Worm (Caenorhabditis elegans) whole organism, late embryonic: Measurements from ENCODE around the gene sprr-2.

Experiments used
- C08G9.2 ChIP-seq: sonication (generic microtip); optimal IDR thresholded peaks from 2 replicates; lab custom pipeline; 2016; ENCODE audit warnings: mild to moderate bottlenecking, missing genetic modification characterization, moderate library complexity, missing compliant biosample characterization
- K02D7.2 ChIP-seq: sonication (generic microtip); optimal IDR thresholded peaks from 2 replicates; lab custom pipeline; 2017; ENCODE audit warnings: mild to moderate bottlenecking, missing genetic modification characterization, missing compliant biosample characterization
- ama-1 ChIP-seq: fragments of 150-350 bp; optimal IDR thresholded peaks from 2 replicates; lab custom pipeline; 2014
- ceh-14 ChIP-seq: sonication (generic microtip); optimal IDR thresholded peaks from 2 replicates; lab custom pipeline; 2016; ENCODE audit warnings: missing genotype, missing genetic modification characterization, missing compliant biosample characterization
- ceh-18 ChIP-seq: sonication (generic microtip); optimal IDR thresholded peaks from 2 replicates; lab custom pipeline; 2016; ENCODE audit warnings: missing genetic modification characterization, missing compliant biosample characterization
- ceh-19 ChIP-seq: fragments of 200-800 bp; sonication (Bioruptor generic); optimal IDR thresholded peaks from 2 replicates; lab custom pipeline; 2018; ENCODE audit warnings: mild to moderate bottlenecking, missing genetic modification characterization, missing compliant biosample characterization
- ceh-2 ChIP-seq: sonication (generic microtip); optimal IDR thresholded peaks from 2 replicates; lab custom pipeline; 2016; ENCODE audit warnings: missing genotype, missing genetic modification characterization, missing compliant biosample characterization
- ceh-24 ChIP-seq: sonication (generic microtip); optimal IDR thresholded peaks from 2 replicates; lab custom pipeline; 2016; ENCODE audit warnings: mild to moderate bottlenecking, missing genetic modification characterization, missing compliant biosample characterization
- ceh-30 ChIP-seq: fragments of 150-350 bp; optimal IDR thresholded peaks from 2 replicates; lab custom pipeline; 2014; ENCODE audit warnings: missing biosample characterization, missing genetic modification characterization
- ceh-34 ChIP-seq: sonication (generic microtip); optimal IDR thresholded peaks from 2 replicates; lab custom pipeline; 2016; ENCODE audit warnings: mild to moderate bottlenecking, missing genetic modification characterization, missing compliant biosample characterization
- ceh-6 ChIP-seq: fragments of 200-800 bp; sonication (Bioruptor generic); optimal IDR thresholded peaks from 2 replicates; lab custom pipeline; 2018; ENCODE audit warnings: mild to moderate bottlenecking, missing genetic modification characterization, missing compliant biosample characterization
- ceh-9 ChIP-seq: sonication (generic microtip); optimal IDR thresholded peaks from 2 replicates; lab custom pipeline; 2016; ENCODE audit warnings: mild to moderate bottlenecking, missing genetic modification characterization, inconsistent platforms, missing compliant biosample characterization
- dmd-4 ChIP-seq: sonication (generic microtip); optimal IDR thresholded peaks from 2 replicates; lab custom pipeline; 2016; ENCODE audit warnings: borderline replicate concordance, missing genetic modification characterization, missing compliant biosample characterization
- dve-1 ChIP-seq: sonication (generic microtip); optimal IDR thresholded peaks from 2 replicates; lab custom pipeline; 2017; ENCODE audit warnings: antibody characterized with exemption, mild to moderate bottlenecking, missing genetic modification characterization, missing compliant biosample characterization
- eyg-1 ChIP-seq: sonication (generic microtip); optimal IDR thresholded peaks from 2 replicates; lab custom pipeline; 2016; ENCODE audit warnings: missing genotype, missing genetic modification characterization, missing compliant biosample characterization
- fkh-10 ChIP-seq: fragments of 150-350 bp; optimal IDR thresholded peaks from 2 replicates; lab custom pipeline; 2014; ENCODE audit warnings: missing biosample characterization, missing genetic modification reagents, missing genetic modification characterization
- gmeb-2 ChIP-seq: sonication (generic microtip); optimal IDR thresholded peaks from 2 replicates; lab custom pipeline; 2016; ENCODE audit warnings: missing genetic modification characterization, inconsistent platforms, missing compliant biosample characterization
- hlh-15 ChIP-seq: sonication (generic microtip); optimal IDR thresholded peaks from 2 replicates; lab custom pipeline; 2016; ENCODE audit warnings: missing genetic modification characterization, missing compliant biosample characterization
- hlh-30 ChIP-seq: sonication (generic microtip); optimal IDR thresholded peaks from 2 replicates; lab custom pipeline; 2017; ENCODE audit warnings: antibody characterized with exemption, missing genetic modification characterization, missing compliant biosample characterization; ENCODE audit not compliant: insufficient read depth
- hlh-8 ChIP-seq: sonication (generic microtip); optimal IDR thresholded peaks from 2 replicates; lab custom pipeline; 2016; ENCODE audit warnings: missing genotype, missing genetic modification characterization, missing compliant biosample characterization
- madf-2 ChIP-seq: sonication (generic microtip); optimal IDR thresholded peaks from 2 replicates; lab custom pipeline; 2017; ENCODE audit warnings: missing genetic modification characterization, missing compliant biosample characterization
- mec-3 ChIP-seq: sonication (generic microtip); optimal IDR thresholded peaks from 2 replicates; lab custom pipeline; 2016; ENCODE audit warnings: borderline replicate concordance, missing genetic modification characterization, missing compliant biosample characterization
- nfya-1 ChIP-seq: sonication (generic microtip); optimal IDR thresholded peaks from 2 replicates; lab custom pipeline; 2017; ENCODE audit warnings: missing genetic modification characterization, mild to moderate bottlenecking, missing compliant biosample characterization, antibody characterized with exemption, moderate library complexity
- nhr-11 ChIP-seq: fragments of 150-350 bp; optimal IDR thresholded peaks from 2 replicates; lab custom pipeline; 2014; ENCODE audit warnings: missing biosample characterization, missing genetic modification characterization
- nhr-232 ChIP-seq: sonication (generic microtip); optimal IDR thresholded peaks from 2 replicates; lab custom pipeline; 2016; ENCODE audit warnings: missing genetic modification characterization, missing compliant biosample characterization
- pax-1 ChIP-seq: fragments of 150-350 bp; optimal IDR thresholded peaks from 2 replicates; lab custom pipeline; 2014; ENCODE audit warnings: missing biosample characterization, missing genetic modification characterization
- pha-2 ChIP-seq: sonication (generic microtip); optimal IDR thresholded peaks from 2 replicates; lab custom pipeline; 2017; ENCODE audit warnings: mild to moderate bottlenecking, missing genetic modification characterization, missing compliant biosample characterization
- pha-4 ChIP-seq: fragments of 150-350 bp; optimal IDR thresholded peaks from 2 replicates; lab custom pipeline; 2018; ENCODE audit warnings: missing biosample characterization, missing genetic modification reagents, missing genetic modification characterization
- pros-1 ChIP-seq: fragments of 150-350 bp; optimal IDR thresholded peaks from 2 replicates; lab custom pipeline; 2014; ENCODE audit warnings: missing biosample characterization, missing genetic modification reagents, missing genetic modification characterization
- sox-2 ChIP-seq: fragments of 200-800 bp; sonication (Bioruptor generic); IDR thresholded peaks from 2 replicates; pipeline ENCODE4 v1.3.6; 2022; ENCODE audit warnings: missing genetic modification reagents, missing genetic modification characterization, missing compliant biosample characterization
- sox-4 ChIP-seq: sonication (generic microtip); optimal IDR thresholded peaks from 2 replicates; lab custom pipeline; 2017; ENCODE audit warnings: mild to moderate bottlenecking, missing genetic modification characterization, inconsistent platforms, missing compliant biosample characterization
- syd-9 ChIP-seq: sonication (generic microtip); optimal IDR thresholded peaks from 2 replicates; lab custom pipeline; 2016; ENCODE audit warnings: mild to moderate bottlenecking, missing genetic modification characterization, moderate library complexity, missing compliant biosample characterization
- ttx-3 ChIP-seq: sonication (generic microtip); optimal IDR thresholded peaks from 2 replicates; lab custom pipeline; 2016; ENCODE audit warnings: missing genetic modification reagents, missing genetic modification characterization, missing compliant biosample characterization
- unc-3 ChIP-seq, 2 experiments: fragments of 200-800 bp in 1 of 2; sonication (Bioruptor generic) in 1 of 2; sonication (generic microtip) in 1 of 2; conservative IDR thresholded peaks in 1 of 2; optimal IDR thresholded peaks in 1 of 2; 2 replicates each; pipeline versions ENCODE4 v1.3.6 to Lab custom; 2016 to 2022; ENCODE audit warnings: missing compliant biosample characterization in 2 of 2, missing genetic modification characterization in 2 of 2, missing genetic modification reagents in 1 of 2
- unc-55 ChIP-seq: sonication (generic microtip); optimal IDR thresholded peaks from 2 replicates; lab custom pipeline; 2017; ENCODE audit warnings: missing biosample characterization, missing genetic modification reagents, missing genetic modification characterization
- unc-86 ChIP-seq: sonication (generic microtip); optimal IDR thresholded peaks from 2 replicates; lab custom pipeline; 2016; ENCODE audit warnings: missing genetic modification characterization, missing compliant biosample characterization

sprr-2 gene

ce11 chrX:14753514-14754076, 39.6 kb upstream of the sprr-2 start, which contains the start of gene sucl-1 (continued):
- TF ChIP-seq nfya-1 (peak; percentile 99), pax-1 (tag; lab: Kevin White, UChicago) (peak; percentile 6), ceh-30 (no peak), dmd-4 (no peak), ceh-34 (peak; percentile 82), nhr-232 (no peak), eyg-1 (tag; lab: Kevin White, UChicago) (no peak)
- TF ChIP-seq, all 69 proteins: peak for 23

ce11 chrX:14755847-14756246, 37.4 kb upstream of the sprr-2 start:
- TF ChIP-seq mec-3 (tag; lab: Kevin White, UChicago), result no peak
- no peak for TF ChIP-seq ttx-3
- TF ChIP-seq dve-1 (tag; lab: Kevin White, UChicago), result no peak
- no peak for TF ChIP-seq unc-3 (GFP tag; conservative IDR thresholded peaks at IDR 0.05; lab: Robert Waterston, UW)
- no peak for TF ChIP-seq unc-3 (tag; optimal IDR thresholded peaks at IDR 0.05; lab: Kevin White, UChicago)
- no peak for TF ChIP-seq gmeb-2 (tag; lab: Kevin White, UChicago)
- no peak for TF ChIP-seq sox-2 (GFP tag; lab: Robert Waterston, UW)
- TF ChIP-seq unc-55, result no peak
- TF ChIP-seq nfya-1, result no peak
- no peak for TF ChIP-seq fkh-10
- TF ChIP-seq, all 69 proteins: peak for 0

DNA sequence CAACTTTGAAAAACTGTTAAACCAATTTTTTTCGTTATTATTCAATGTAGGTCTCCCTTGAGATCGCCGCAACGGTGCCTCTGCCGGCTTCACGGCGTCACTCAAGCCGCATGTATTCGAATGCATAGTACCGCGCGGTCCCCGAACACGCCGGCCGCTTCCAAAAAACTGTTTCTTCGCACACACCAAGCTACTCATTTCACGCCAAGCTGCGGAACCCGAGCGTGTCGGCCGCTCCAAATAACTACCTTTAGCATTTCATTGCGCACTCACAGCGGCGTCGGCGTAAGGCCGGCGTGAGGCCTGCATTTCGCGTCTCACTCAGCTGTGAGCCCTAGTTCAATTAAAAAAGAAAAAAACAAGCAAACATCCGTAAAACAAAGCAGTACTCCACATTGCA, 36.6 kb upstream of the sprr-2 start:
- TF ChIP-seq C08G9.2 (peak; percentile 3), hlh-30 (tag; lab: Kevin White, UChicago) (no peak), ceh-18 (tag; lab: Kevin White, UChicago) (no peak)

DNA sequence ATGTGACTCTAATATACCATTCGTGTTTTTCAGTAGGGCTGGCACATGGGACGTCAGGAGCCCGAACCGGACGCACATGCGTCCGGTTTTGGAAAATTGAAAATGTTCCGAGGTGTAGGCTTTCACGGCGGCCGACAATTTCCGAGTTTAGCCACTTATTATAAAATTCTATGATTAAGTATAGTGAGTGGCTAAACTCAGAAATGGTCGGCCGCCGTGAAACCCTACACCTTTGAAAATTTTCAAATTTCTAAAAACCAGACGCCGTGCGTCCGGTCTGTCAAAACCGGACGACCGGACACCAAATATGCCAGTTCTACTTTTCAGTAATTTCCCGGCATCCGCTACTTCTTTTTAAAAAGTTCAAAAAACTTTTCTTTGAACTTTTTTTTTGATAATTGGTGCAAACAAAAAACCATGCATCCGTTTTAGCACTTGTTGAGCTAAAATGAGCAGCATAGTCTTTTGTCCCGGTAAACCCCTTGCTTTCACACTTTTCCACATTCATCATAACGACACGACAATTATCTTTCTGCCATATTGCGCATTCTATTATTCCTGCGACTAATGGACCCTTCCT, 35.5 kb upstream of the sprr-2 start:
- TF ChIP-seq nhr-11 (tag; lab: Kevin White, UChicago), result no peak
- TF ChIP-seq sox-2 (GFP tag; lab: Robert Waterston, UW), result peak; percentile 47; the same call in 1 of the 2 replicates

ce11 chrX:14759549-14759948, 33.7 kb upstream of the sprr-2 start:
- TF ChIP-seq dve-1 (tag; lab: Kevin White, UChicago) (no peak), nhr-232 (no peak), ceh-19 (GFP tag; lab: Kevin White, UChicago) (no peak), syd-9 (tag; lab: Kevin White, UChicago) (no peak), ceh-24 (no peak), pha-2 (tag; lab: Kevin White, UChicago) (no peak), dmd-4 (no peak), ceh-14 (tag; lab: Kevin White, UChicago) (no peak), fkh-10 (no peak), unc-86 (tag; lab: Kevin White, UChicago) (no peak), sox-4 (tag; lab: Kevin White, UChicago) (no peak), pha-4 (tag; lab: Kevin White, UChicago) (no peak), hlh-8 (tag; lab: Kevin White, UChicago) (no peak)

DNA sequence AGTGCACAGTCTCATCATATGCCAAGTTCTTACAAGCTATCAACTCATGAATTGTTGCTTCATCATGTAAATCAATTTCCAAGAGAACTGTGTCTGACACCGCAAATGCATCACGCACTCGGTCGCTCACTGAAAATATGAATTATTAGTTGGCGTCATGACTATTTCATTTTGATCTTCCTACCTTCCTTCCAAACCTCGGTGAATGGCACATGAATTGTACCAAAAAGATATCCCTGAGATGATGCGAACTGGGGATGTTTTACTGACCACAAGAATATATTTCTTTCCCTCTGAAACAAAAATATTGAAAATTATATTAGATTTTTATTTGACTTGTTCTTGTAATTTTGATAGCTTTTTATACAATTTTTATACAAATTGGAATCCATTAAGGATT, 33.1 kb upstream of the sprr-2 start:
- TF ChIP-seq K02D7.2 (tag; lab: Kevin White, UChicago), result no peak
- no peak for TF ChIP-seq dve-1 (tag; lab: Kevin White, UChicago)
- TF ChIP-seq gmeb-2 (tag; lab: Kevin White, UChicago), result no peak
- TF ChIP-seq ceh-6 (GFP tag; lab: Kevin White, UChicago), result no peak
- no peak for TF ChIP-seq pha-2 (tag; lab: Kevin White, UChicago)
- TF ChIP-seq madf-2 (tag; lab: Kevin White, UChicago), result no peak
- TF ChIP-seq nfya-1, result no peak
- no peak for TF ChIP-seq nhr-232
- no peak for TF ChIP-seq ama-1 (lab: Kevin White, UChicago)
- no peak for TF ChIP-seq dmd-4
- TF ChIP-seq ceh-9 (tag; lab: Kevin White, UChicago), result no peak
- TF ChIP-seq pros-1, result no peak
- no peak for TF ChIP-seq hlh-15 (tag; lab: Kevin White, UChicago)
- no peak for TF ChIP-seq ceh-2 (tag; lab: Kevin White, UChicago)
- TF ChIP-seq, all 69 proteins: peak for 0
